Worm (Caenorhabditis elegans) whole organism, L1 larva: ENCODE measurements around the gene str-193.

Experiments
- hlh-4 ChIP-seq: sonication (generic microtip); optimal IDR thresholded peaks from 2 replicates; lab custom pipeline; 2016; ENCODE audit warnings: mild to moderate bottlenecking, missing genetic modification characterization, missing compliant biosample characterization
- tlp-1 ChIP-seq: fragments of 150-350 bp; optimal IDR thresholded peaks from 2 replicates; lab custom pipeline; 2014; ENCODE audit warnings: missing biosample characterization, missing genetic modification characterization

- no peak for TF ChIP-seq tlp-1 (tag; lab: Kevin White, UChicago)
- TF ChIP-seq hlh-4 (tag; lab: Kevin White, UChicago): no peak
Measured at ce11 chrV:9843376-9843916, 21.8 kb upstream of the str-193 start, which contains the start of gene sru-8.
